Fruit fly (Drosophila melanogaster): ENCODE measurements around the gene CG5418.

DNA sequence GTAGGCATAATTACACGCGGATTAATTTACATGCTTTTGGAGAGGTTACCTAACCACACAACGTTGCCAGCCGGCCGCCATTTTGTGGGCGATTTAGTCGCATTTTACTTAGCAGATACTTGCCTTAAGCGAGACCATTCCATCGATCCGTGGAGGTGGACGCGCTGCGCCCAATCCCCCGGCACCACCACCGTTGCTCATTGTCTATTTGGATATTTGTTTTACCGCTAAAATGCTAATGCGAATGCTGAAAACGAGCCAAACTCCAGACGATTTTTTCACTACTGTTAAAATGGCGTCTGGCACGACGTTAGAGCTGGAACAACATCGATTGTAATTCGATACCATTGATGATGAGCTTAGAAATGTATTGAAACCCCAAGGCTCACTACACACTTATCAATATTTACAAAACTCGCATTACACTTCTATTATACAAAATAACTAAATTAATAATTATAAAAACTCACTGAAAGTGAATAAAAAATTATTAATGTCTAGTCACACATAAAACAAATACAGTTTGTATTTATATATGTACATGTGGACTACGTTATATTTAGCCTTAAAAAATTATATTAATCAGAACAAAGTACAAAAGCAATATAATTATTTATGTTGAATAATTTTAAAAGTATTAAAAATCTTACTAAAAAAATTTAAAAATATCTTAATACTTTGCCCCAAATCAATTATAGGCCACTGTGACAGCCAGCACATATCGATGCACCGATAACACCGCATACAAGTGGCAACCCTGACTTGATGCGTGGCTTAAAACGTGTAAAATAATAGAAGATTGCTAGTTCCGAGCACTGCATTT is 19.1 kb downstream of the CG5418 start, which contains the start of gene eRF3:
- TF ChIP-seq Abd-B (GFP tag; optimal IDR thresholded peaks at IDR 0.05) = no peak
- TF ChIP-seq Rel (GFP tag; optimal IDR thresholded peaks at IDR 0.05) = no peak
- no peak for TF ChIP-seq Rel (tag; optimal IDR thresholded peaks at IDR 0.05)
